Worm (Caenorhabditis elegans): ENCODE results near the gene Y66D12A.10.

- TF ChIP-seq Y53G8AR.9 (GFP tag; conservative IDR thresholded peaks at IDR 0.05), result no peak
- TF ChIP-seq nfya-2 (GFP tag; IDR thresholded peaks at IDR 0.05), result no peak
- TF ChIP-seq Y56A3A.18 (GFP tag; IDR thresholded peaks at IDR 0.05), result no peak
- TF ChIP-seq repo-1 (tag; optimal IDR thresholded peaks at IDR 0.05), result no peak
- no peak for TF ChIP-seq pha-4 (tag; optimal IDR thresholded peaks at IDR 0.05)
Observed at ce11 chrIII:11589311-11589710, 23.6 kb downstream of the Y66D12A.10 start.

Measured in whole organism, young adult.